Fruit fly (Drosophila melanogaster) whole organism, adult: ENCODE data around the gene Cpr92A.

Experiments
- CG11617 ChIP-seq: fragments of 200-800 bp; sonication (Bioruptor generic); optimal IDR thresholded peaks from 2 replicates; lab custom pipeline; 2017; ENCODE audit warnings: mild to moderate bottlenecking, missing biosample characterization, missing genetic modification reagents, missing genetic modification characterization
- CG14711 ChIP-seq: fragments of 200-800 bp; sonication (Bioruptor generic); optimal IDR thresholded peaks from 2 replicates; lab custom pipeline; 2018; ENCODE audit warnings: missing biosample characterization, mild to moderate bottlenecking, missing genetic modification characterization, moderate library complexity
- CG1620 ChIP-seq: fragments of 200-800 bp; sonication (Bioruptor generic); optimal IDR thresholded peaks from 2 replicates; lab custom pipeline; 2016; ENCODE audit warnings: missing biosample characterization, missing genetic modification characterization
- CG33017 ChIP-seq: fragments of 200-800 bp; sonication (Bioruptor generic); optimal IDR thresholded peaks from 2 replicates; lab custom pipeline; 2018; ENCODE audit warnings: missing biosample characterization, mild to moderate bottlenecking, missing genetic modification characterization, moderate library complexity
- CG5204 ChIP-seq: fragments of 200-800 bp; sonication (Bioruptor generic); optimal IDR thresholded peaks from 2 replicates; lab custom pipeline; 2016; ENCODE audit warnings: missing biosample characterization, missing genetic modification characterization
- CG7045 ChIP-seq: fragments of 200-800 bp; sonication (Bioruptor generic); optimal IDR thresholded peaks from 2 replicates; lab custom pipeline; 2017; ENCODE audit warnings: missing biosample characterization, mild to moderate bottlenecking, missing genetic modification characterization
- CG7101 ChIP-seq: fragments of 200-800 bp; sonication (Bioruptor generic); optimal IDR thresholded peaks from 2 replicates; lab custom pipeline; 2018; ENCODE audit warnings: missing biosample characterization, mild to moderate bottlenecking, missing genetic modification characterization, moderate library complexity
- Clk ChIP-seq: fragments of 200-800 bp; sonication (Bioruptor generic); optimal IDR thresholded peaks from 2 replicates; lab custom pipeline; 2017; ENCODE audit warnings: missing biosample characterization, missing genetic modification characterization
- Crg-1 ChIP-seq: fragments of 200-800 bp; sonication (Bioruptor generic); optimal IDR thresholded peaks from 2 replicates; lab custom pipeline; 2016; ENCODE audit warnings: missing biosample characterization, missing genetic modification characterization
- Mnt ChIP-seq: fragments of 200-800 bp; sonication (Bioruptor generic); optimal IDR thresholded peaks from 2 replicates; lab custom pipeline; 2016; ENCODE audit warnings: missing biosample characterization, mild to moderate bottlenecking, missing genetic modification characterization
- bab1 ChIP-seq: fragments of 200-800 bp; sonication (Bioruptor generic); optimal IDR thresholded peaks from 3 replicates; lab custom pipeline; 2019; ENCODE audit warnings: missing biosample characterization, mild to moderate bottlenecking, missing genetic modification characterization, moderate library complexity
- cic ChIP-seq: fragments of 200-800 bp; sonication (Bioruptor generic); optimal IDR thresholded peaks from 2 replicates; lab custom pipeline; 2017; ENCODE audit warnings: missing biosample characterization, mild to moderate bottlenecking, missing genetic modification characterization, moderate library complexity
- cnc ChIP-seq, 2 experiments: fragments of >200 bp; optimal IDR thresholded peaks; 2 replicates each; lab custom pipeline; 2017
- kay ChIP-seq: fragments of 200-800 bp; sonication (Bioruptor generic); peaks from one replicate; lab custom pipeline; 2016; ENCODE audit warnings: missing biosample characterization, missing genetic modification characterization, borderline replicate concordance
- ovo ChIP-seq: fragments of 200-800 bp; sonication (Bioruptor generic); optimal IDR thresholded peaks from 2 replicates; lab custom pipeline; 2016; ENCODE audit warnings: missing biosample characterization, missing genetic modification characterization
- pad ChIP-seq: fragments of 200-800 bp; sonication (Bioruptor generic); optimal IDR thresholded peaks from 3 replicates; lab custom pipeline; 2017; ENCODE audit warnings: missing biosample characterization, missing genetic modification characterization, mild to moderate bottlenecking, moderate library complexity, missing genetic modification reagents

The Cpr92A gene

DNA sequence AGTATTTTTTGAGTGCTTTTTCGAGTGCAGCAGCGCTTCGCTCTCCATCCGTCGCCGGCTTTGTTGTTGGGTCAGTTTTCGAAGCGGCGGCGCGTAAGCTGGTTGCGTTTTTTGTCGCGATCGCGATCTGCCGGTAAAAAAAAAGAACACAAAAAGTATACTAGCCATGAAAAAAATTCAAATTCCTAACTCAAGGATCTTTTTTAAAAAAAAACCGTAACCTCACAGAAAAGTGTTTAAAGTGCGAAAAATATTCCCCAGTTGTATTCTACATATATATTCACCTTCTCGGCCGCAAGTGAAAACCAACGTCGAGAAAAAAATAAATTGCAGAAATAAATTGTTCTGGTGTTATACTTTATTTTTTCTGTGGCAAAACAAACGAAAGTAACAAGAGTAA, 29.6 kb downstream of the Cpr92A start:
- TF ChIP-seq CG5204 (no peak), Clk (GFP tag; lab: Kevin White, UChicago) (no peak), pad (no peak), cnc (optimal IDR thresholded peaks at IDR 0.05; lab: Kevin White, UChicago) (no peak), bab1 (GFP tag; lab: Kevin White, UChicago) (no peak), Crg-1 (GFP tag; lab: Kevin White, UChicago) (no peak), kay (no peak), CG11617 (GFP tag; lab: Kevin White, UChicago) (no peak), Mnt (no peak), cic (GFP tag; lab: Kevin White, UChicago) (no peak), CG7045 (GFP tag; lab: Kevin White, UChicago) (no peak), ovo (no peak), CG1620 (GFP tag; lab: Kevin White, UChicago) (no peak), CG33017 (tag; lab: Kevin White, UChicago) (no peak), CG14711 (tag; lab: Kevin White, UChicago) (no peak)

DNA sequence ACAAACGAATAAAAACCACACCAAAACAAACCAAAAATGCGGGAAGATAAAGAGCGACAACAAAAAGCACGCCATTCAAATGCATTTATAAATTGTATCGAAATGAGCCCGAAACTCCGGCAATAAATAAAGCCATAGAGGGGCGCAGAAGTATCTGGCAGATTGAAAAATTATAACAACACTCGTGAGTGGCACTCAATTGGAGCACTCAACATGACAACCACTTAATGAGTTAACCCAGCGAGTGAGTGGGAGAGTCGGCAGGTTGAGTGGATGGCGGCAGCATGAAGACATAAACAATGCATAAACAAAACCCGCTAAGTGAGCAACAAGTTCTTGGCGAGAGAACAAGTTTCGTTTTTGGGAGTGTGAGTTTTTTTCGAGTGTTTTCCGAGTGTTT, 30.0 kb downstream of the Cpr92A start:
- TF ChIP-seq kay (peak; percentile 31), Crg-1 (GFP tag; lab: Kevin White, UChicago) (no peak), CG33017 (tag; lab: Kevin White, UChicago) (no peak), CG7101 (tag; lab: Kevin White, UChicago) (no peak), CG5204 (no peak)
